Fruit fly (Drosophila melanogaster) ovary, adult (tissue): ENCODE measurements around the gene CG42512.

Experiments
- CG17801 ChIP-seq: fragments of 200-800 bp; optimal IDR thresholded peaks from 2 replicates; lab custom pipeline; 2019; ENCODE audit warnings: missing biosample characterization, mild to moderate bottlenecking, missing genetic modification characterization, moderate library complexity; ENCODE audit not compliant: partially characterized antibody

CG42512 gene

dm6 chrX:16643363-16643946 is 7.7 kb upstream of the CG42512 start:
- TF ChIP-seq CG17801 (GFP tag; lab: Kevin White, UChicago): no peak

dm6 chrX:16644535-16645131 is 6.5 kb upstream of the CG42512 start:
- TF ChIP-seq CG17801 (GFP tag; lab: Kevin White, UChicago): no peak

- no peak for TF ChIP-seq CG17801 (GFP tag; lab: Kevin White, UChicago)
These were observed 5.7 kb upstream of the CG42512 start for dm6 chrX:16645472-16645871.

- TF ChIP-seq CG17801 (GFP tag; lab: Kevin White, UChicago): no peak
These were observed 4.0 kb upstream of the CG42512 start for dm6 chrX:16647092-16647632.

- TF ChIP-seq CG17801 (GFP tag; lab: Kevin White, UChicago): no peak
These were observed 3.3 kb upstream of the CG42512 start for dm6 chrX:16647737-16648434.

- no peak for TF ChIP-seq CG17801 (GFP tag; lab: Kevin White, UChicago)
These were observed 2.8 kb upstream of the CG42512 start for dm6 chrX:16648435-16648781.

- TF ChIP-seq CG17801 (GFP tag; lab: Kevin White, UChicago): no peak
These were observed 805 bp upstream of the CG42512 start for dm6 chrX:16650078-16651063.

- no peak for TF ChIP-seq CG17801 (GFP tag; lab: Kevin White, UChicago)
These were observed 449 bp downstream of the CG42512 start for dm6 chrX:16651625-16652024.

dm6 chrX:16654931-16655409 is 3.8 kb downstream of the CG42512 start, which contains the start of the genes Nemp and r:
TSS of gene Nemp (minus strand) at chrX:16655015.
TSS of gene r (plus strand) at chrX:16655359.
- no peak for TF ChIP-seq CG17801 (GFP tag; lab: Kevin White, UChicago)

- TF ChIP-seq CG17801 (GFP tag; lab: Kevin White, UChicago): no peak
These were observed 4.6 kb downstream of the CG42512 start for dm6 chrX:16655724-16656235.

- no peak for TF ChIP-seq CG17801 (GFP tag; lab: Kevin White, UChicago)
These were observed 9.5 kb downstream of the CG42512 start for dm6 chrX:16660632-16661031.

- no peak for TF ChIP-seq CG17801 (GFP tag; lab: Kevin White, UChicago)
These were observed 13.4 kb downstream of the CG42512 start, which contains the start of gene CG15865 for dm6 chrX:16664405-16665064. TSS of gene CG15865 (minus strand) at chrX:16664455.

dm6 chrX:16669849-16670248 is 18.7 kb downstream of the CG42512 start:
- no peak for TF ChIP-seq CG17801 (GFP tag; lab: Kevin White, UChicago)

- no peak for TF ChIP-seq CG17801 (GFP tag; lab: Kevin White, UChicago)
These were observed 19.1 kb downstream of the CG42512 start for dm6 chrX:16670262-16670661.
